Fruit fly (Drosophila melanogaster): ENCODE data around the gene cass.
A peak's percentile ranks its signal among the peaks of the same experiment; 100 is the strongest.

The cass gene

DNA sequence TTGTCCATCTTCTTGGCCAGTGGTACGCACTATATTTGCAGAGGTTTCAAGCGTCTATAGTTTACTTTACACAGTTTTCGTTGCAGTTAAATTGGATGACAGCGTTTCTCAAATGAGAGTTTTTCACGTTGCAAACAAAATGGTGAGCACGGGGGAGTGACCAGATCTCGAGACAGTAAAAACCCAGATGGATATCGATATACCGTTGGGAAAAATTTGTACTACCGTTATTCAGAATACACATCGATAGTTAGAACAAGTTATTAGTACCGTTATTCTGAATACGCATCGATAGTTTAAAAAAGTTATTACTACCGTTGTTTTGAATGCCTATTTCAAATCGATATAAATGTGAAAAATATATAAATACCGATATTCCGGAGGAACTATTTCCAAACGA, at the start of gene cass:
Gene cass, minus strand, starts transcription at position 179 of the 400 bp plus-strand sequence.
- TF ChIP-seq rgr (GFP tag; optimal IDR thresholded peaks at IDR 0.05), result peak; percentile 33
- TF ChIP-seq Hr83 (GFP tag; optimal IDR thresholded peaks at IDR 0.05; ENCODE audit: poor library complexity, severe bottlenecking), result no peak
- TF ChIP-seq Rel (GFP tag; optimal IDR thresholded peaks at IDR 0.05), result no peak
- TF ChIP-seq Rel (tag; optimal IDR thresholded peaks at IDR 0.05), result peak; percentile 25
- peak; percentile 14 for TF ChIP-seq Myc (optimal IDR thresholded peaks at IDR 0.05)
- no peak for TF ChIP-seq Abd-B (GFP tag; optimal IDR thresholded peaks at IDR 0.05)
- TF ChIP-seq Jra (GFP tag; optimal IDR thresholded peaks at IDR 0.05), result peak; percentile 32
- peak; percentile 6 for TF ChIP-seq Sp1 (GFP tag; optimal IDR thresholded peaks at IDR 0.05)

DNA sequence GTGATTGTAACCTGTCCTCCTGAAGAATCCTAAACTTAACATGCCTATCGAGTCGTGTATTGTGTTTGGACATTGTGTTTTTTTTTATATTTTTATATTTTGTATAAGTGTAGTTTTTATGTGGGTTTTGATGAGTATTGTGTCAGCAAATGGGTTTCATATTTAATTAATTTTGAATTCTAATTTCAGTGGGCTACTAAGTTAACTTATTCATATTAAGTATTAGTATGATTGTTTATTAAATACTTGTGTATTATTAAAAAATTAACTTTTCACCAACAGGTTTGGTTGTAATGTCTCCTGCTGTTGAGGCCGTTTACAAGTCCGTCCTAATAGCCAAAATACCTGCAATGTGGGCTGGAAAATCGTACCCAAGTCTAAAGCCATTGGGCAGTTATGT, 46.8 kb upstream of the cass start, which contains the start of gene CG15143:
Gene CG15143, minus strand, starts transcription at position 101 of the 400 bp plus-strand sequence.
- TF ChIP-seq CrebA (GFP tag; optimal IDR thresholded peaks at IDR 0.05; ENCODE audit: borderline replicate concordance) (no peak), Hr83 (GFP tag; optimal IDR thresholded peaks at IDR 0.05; ENCODE audit: poor library complexity, severe bottlenecking) (no peak), foxo (GFP tag; optimal IDR thresholded peaks at IDR 0.05) (no peak), sage (GFP tag; optimal IDR thresholded peaks at IDR 0.05) (no peak), ey (GFP tag; optimal IDR thresholded peaks at IDR 0.05) (no peak), Dif (GFP tag; optimal IDR thresholded peaks at IDR 0.05; ENCODE audit: partially characterized antibody) (no peak), Hr78 (GFP tag; optimal IDR thresholded peaks at IDR 0.05) (no peak), GATAd (GFP tag; optimal IDR thresholded peaks at IDR 0.05) (no peak), Vsx2 (GFP tag; optimal IDR thresholded peaks at IDR 0.05; ENCODE audit: partially characterized antibody) (no peak), Myc (optimal IDR thresholded peaks at IDR 0.05) (no peak), dsf (GFP tag; optimal IDR thresholded peaks at IDR 0.05; ENCODE audit: borderline replicate concordance) (no peak), lola (GFP tag; optimal IDR thresholded peaks at IDR 0.05) (no peak), Mio (GFP tag; optimal IDR thresholded peaks at IDR 0.05) (no peak), tai (GFP tag; optimal IDR thresholded peaks at IDR 0.05) (no peak)

DNA sequence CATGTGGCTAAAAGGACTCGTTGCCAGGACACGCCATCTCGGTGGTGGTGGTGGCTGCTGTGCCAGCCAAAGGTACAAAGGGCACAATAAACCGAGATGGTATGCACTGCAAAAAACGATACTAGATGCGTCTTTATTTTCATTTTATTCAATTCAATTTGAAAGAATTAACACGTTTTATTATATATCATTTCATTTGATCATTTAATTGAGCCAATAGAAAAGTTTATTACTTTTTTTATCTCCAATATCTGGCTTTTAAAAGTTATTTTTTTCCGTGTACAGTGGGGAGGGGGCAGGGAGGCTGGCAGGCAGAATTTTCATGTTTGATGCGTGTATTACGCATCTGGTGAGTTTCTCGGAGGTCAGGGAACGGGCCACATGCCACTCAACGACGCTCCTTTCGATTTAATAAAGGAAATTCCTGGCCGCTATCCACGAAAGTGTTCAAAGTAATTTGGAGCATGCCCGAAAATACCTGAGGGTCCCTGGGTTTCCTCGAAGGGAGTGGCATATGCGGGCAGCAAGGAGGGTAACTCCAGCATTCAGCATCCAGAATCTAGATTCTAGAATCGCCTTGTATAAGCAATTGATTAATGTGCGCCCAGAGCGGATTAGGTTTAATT, 36.5 kb upstream of the cass start:
- no peak for TF ChIP-seq psq (GFP tag; optimal IDR thresholded peaks at IDR 0.05)
- peak; percentile 37 for TF ChIP-seq Jra (GFP tag; optimal IDR thresholded peaks at IDR 0.05)
- TF ChIP-seq h (GFP tag; optimal IDR thresholded peaks at IDR 0.05), result peak; percentile 79
- TF ChIP-seq Dfd (GFP tag; optimal IDR thresholded peaks at IDR 0.05), result no peak
- peak; percentile 80 for TF ChIP-seq fru (GFP tag; optimal IDR thresholded peaks at IDR 0.05)
- TF ChIP-seq rgr (GFP tag; optimal IDR thresholded peaks at IDR 0.05), result peak; percentile 75
- TF ChIP-seq sv (GFP tag; optimal IDR thresholded peaks at IDR 0.05), result peak; percentile 63
- TF ChIP-seq foxo (GFP tag; optimal IDR thresholded peaks at IDR 0.05), result peak in 1 of 2 experiments; percentile 75
- peak; percentile 83 for TF ChIP-seq HLH106 (tag; optimal IDR thresholded peaks at IDR 0.05)
- TF ChIP-seq ey (GFP tag; optimal IDR thresholded peaks at IDR 0.05), result peak; percentile 70
- TF ChIP-seq Sp1 (GFP tag; optimal IDR thresholded peaks at IDR 0.05), result peak; percentile 78
- TF ChIP-seq br (GFP tag; optimal IDR thresholded peaks at IDR 0.05), result peak; percentile 67
- no peak for TF ChIP-seq usp (GFP tag; optimal IDR thresholded peaks at IDR 0.05)
- no peak for TF ChIP-seq sage (GFP tag; optimal IDR thresholded peaks at IDR 0.05)
- peak; percentile 54 for TF ChIP-seq Hnf4 (GFP tag; optimal IDR thresholded peaks at IDR 0.05)
- TF ChIP-seq woc (GFP tag; optimal IDR thresholded peaks at IDR 0.05), result peak; percentile 52
- TF ChIP-seq OdsH (GFP tag; optimal IDR thresholded peaks at IDR 0.05), result peak; percentile 70
- peak; percentile 57 for TF ChIP-seq dmrt93B (GFP tag; optimal IDR thresholded peaks at IDR 0.05)

- peak; percentile 73 for TF ChIP-seq Myc (optimal IDR thresholded peaks at IDR 0.05)
- no peak for TF ChIP-seq Vsx2 (GFP tag; optimal IDR thresholded peaks at IDR 0.05; ENCODE audit: partially characterized antibody)
- TF ChIP-seq lola (GFP tag; optimal IDR thresholded peaks at IDR 0.05), result no peak
- no peak for TF ChIP-seq N (GFP tag; optimal IDR thresholded peaks at IDR 0.05)
- no peak for TF ChIP-seq OdsH (GFP tag; optimal IDR thresholded peaks at IDR 0.05)
- TF ChIP-seq h (GFP tag; optimal IDR thresholded peaks at IDR 0.05), result peak; percentile 63
- no peak for TF ChIP-seq rgr (GFP tag; optimal IDR thresholded peaks at IDR 0.05)
- TF ChIP-seq fru (GFP tag; optimal IDR thresholded peaks at IDR 0.05), result no peak
- no peak for TF ChIP-seq Dfd (GFP tag; optimal IDR thresholded peaks at IDR 0.05)
- TF ChIP-seq pan (optimal IDR thresholded peaks at IDR 0.05), result no peak
- TF ChIP-seq Rel (GFP tag; optimal IDR thresholded peaks at IDR 0.05), result no peak
- no peak for TF ChIP-seq Rel (tag; optimal IDR thresholded peaks at IDR 0.05)
- TF ChIP-seq woc (GFP tag; optimal IDR thresholded peaks at IDR 0.05), result no peak
- TF ChIP-seq jim (GFP tag; optimal IDR thresholded peaks at IDR 0.05), result no peak
- TF ChIP-seq tai (GFP tag; optimal IDR thresholded peaks at IDR 0.05), result no peak
- TF ChIP-seq sv (GFP tag; optimal IDR thresholded peaks at IDR 0.05), result no peak
- TF ChIP-seq Hnf4 (GFP tag; optimal IDR thresholded peaks at IDR 0.05), result no peak
- peak; percentile 20 for TF ChIP-seq sage (GFP tag; optimal IDR thresholded peaks at IDR 0.05)
- no peak for TF ChIP-seq brk (GFP tag; optimal IDR thresholded peaks at IDR 0.05)
- no peak for TF ChIP-seq Hr78 (GFP tag; optimal IDR thresholded peaks at IDR 0.05)
- TF ChIP-seq CG32264 (GFP tag; optimal IDR thresholded peaks at IDR 0.05), result no peak
Measured at dm6 chr2L:17500946-17501451, 23.3 kb upstream of the cass start, which contains the start of the genes mEFTs and Dhc36C. Gene mEFTs, minus strand, starts transcription at chr2L:17501106. Gene Dhc36C, plus strand, starts transcription at chr2L:17501401.
